Fruit fly (Drosophila melanogaster) whole organism: ENCODE data around the gene Cpr66Cb.

ENCODE experiments used
- CG8478 ChIP-seq: fragments of >200 bp; optimal IDR thresholded peaks from 2 replicates; lab custom pipeline; 2018; ENCODE audit warnings: inconsistent platforms
- EcR ChIP-seq, 2 experiments: fragments of >200 bp; optimal IDR thresholded peaks; 2 replicates each; lab custom pipeline; 2017; ENCODE audit warnings: missing biosample characterization in 2 of 2, missing genetic modification characterization in 2 of 2, missing genetic modification reagents in 2 of 2
- pan ChIP-seq: fragments of >200 bp; optimal IDR thresholded peaks from 2 replicates; lab custom pipeline; 2017
- psq ChIP-seq: fragments of >200 bp; optimal IDR thresholded peaks from 2 replicates; lab custom pipeline; 2017
- usp ChIP-seq: fragments of >200 bp; optimal IDR thresholded peaks from 2 replicates; lab custom pipeline; 2017; ENCODE audit warnings: missing biosample characterization, missing genetic modification characterization, mixed read lengths

DNA sequence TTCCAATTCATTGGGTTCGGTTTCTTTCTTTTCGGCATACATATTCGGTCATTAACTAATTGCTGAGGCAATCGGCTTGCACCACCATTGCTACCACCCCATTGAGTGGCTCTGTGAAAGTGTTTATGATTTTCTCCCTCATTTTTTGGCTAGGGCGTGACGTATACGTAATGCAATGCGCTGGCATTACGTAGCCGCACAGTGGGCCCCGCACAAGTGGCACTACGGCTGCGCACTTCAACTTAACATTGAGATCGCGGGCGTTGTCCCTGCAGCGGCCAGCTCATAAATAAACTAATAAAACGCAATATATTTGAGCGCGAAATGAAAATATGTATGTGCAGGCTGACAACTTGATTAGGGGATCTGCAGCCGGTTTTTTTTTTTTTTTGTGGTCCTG is 5.1 kb upstream of the Cpr66Cb start:
- TF ChIP-seq psq (lab: Kevin White, UChicago) (no peak), CG8478 (lab: Kevin White, UChicago) (no peak), EcR (GFP tag; optimal IDR thresholded peaks at IDR 0.05; lab: Kevin White, UChicago) (no peak), pan (lab: Kevin White, UChicago) (no peak), usp (GFP tag; lab: Kevin White, UChicago) (no peak)
